Fruit fly (Drosophila melanogaster) whole organism, pupa: ENCODE results near the gene CG14400.

Source experiments
- CG10348 ChIP-seq: fragments of 200-800 bp; sonication (Bioruptor generic); IDR thresholded peaks from 2 replicates; pipeline ENCODE4 v1.3.6; 2022; ENCODE audit warnings: missing biosample characterization, missing genetic modification characterization
- CG12605 ChIP-seq: fragments of 200-800 bp; sonication (Bioruptor generic); IDR thresholded peaks from 2 replicates; pipeline ENCODE4 v1.3.6; 2022; ENCODE audit warnings: missing biosample characterization, missing genetic modification characterization
- CG13204 ChIP-seq: fragments of 200-800 bp; sonication (Bioruptor generic); optimal IDR thresholded peaks from 2 replicates; lab custom pipeline; 2018; ENCODE audit warnings: missing biosample characterization, mild to moderate bottlenecking, missing genetic modification characterization, moderate library complexity
- CG14655 ChIP-seq: fragments of 200-800 bp; sonication (Bioruptor generic); optimal IDR thresholded peaks from 3 replicates; lab custom pipeline; 2017; ENCODE audit warnings: mild to moderate bottlenecking, missing biosample characterization, missing genetic modification reagents, missing genetic modification characterization
- CG15710 ChIP-seq: fragments of 200-800 bp; sonication (Bioruptor generic); optimal IDR thresholded peaks from 2 replicates; lab custom pipeline; 2018; ENCODE audit warnings: missing biosample characterization, mild to moderate bottlenecking, missing genetic modification characterization, moderate library complexity
- CG17806 ChIP-seq: fragments of 200-800 bp; sonication (Bioruptor generic); optimal IDR thresholded peaks from 2 replicates; lab custom pipeline; 2018; ENCODE audit warnings: missing biosample characterization, mild to moderate bottlenecking, missing genetic modification characterization, moderate library complexity
- CG32121 ChIP-seq: fragments of 200-800 bp; sonication (Bioruptor generic); IDR thresholded peaks from 2 replicates; pipeline ENCODE4 v1.3.6; 2022; ENCODE audit warnings: missing biosample characterization, missing genetic modification characterization
- CG34367 ChIP-seq: fragments of 200-800 bp; sonication (Bioruptor generic); optimal IDR thresholded peaks from 2 replicates; lab custom pipeline; 2018; ENCODE audit warnings: missing biosample characterization, mild to moderate bottlenecking, missing genetic modification characterization
- CG4496 ChIP-seq: fragments of 200-800 bp; sonication (Bioruptor generic); IDR thresholded peaks from 3 replicates; pipeline ENCODE4 v1.3.6; 2022; ENCODE audit warnings: missing biosample characterization, missing genetic modification characterization
- CG8159 ChIP-seq: fragments of 200-800 bp; sonication (Bioruptor generic); optimal IDR thresholded peaks from 3 replicates; lab custom pipeline; 2018; ENCODE audit warnings: missing biosample characterization, mild to moderate bottlenecking, missing genetic modification characterization, moderate library complexity
- CG8301 ChIP-seq: fragments of 200-800 bp; sonication (Bioruptor generic); optimal IDR thresholded peaks from 2 replicates; lab custom pipeline; 2018; ENCODE audit warnings: missing biosample characterization, mild to moderate bottlenecking, missing genetic modification characterization
- CG9948 ChIP-seq: fragments of 200-800 bp; sonication (Bioruptor generic); optimal IDR thresholded peaks from 2 replicates; lab custom pipeline; 2018; ENCODE audit warnings: missing biosample characterization, mild to moderate bottlenecking, missing genetic modification characterization, moderate library complexity
- D1 ChIP-seq: fragments of 200-800 bp; sonication (Bioruptor generic); optimal IDR thresholded peaks from 2 replicates; lab custom pipeline; 2018; ENCODE audit warnings: missing biosample characterization, mild to moderate bottlenecking, missing genetic modification characterization, moderate library complexity
- EcR ChIP-seq: fragments of 200-800 bp; sonication (Bioruptor generic); optimal IDR thresholded peaks from 3 replicates; lab custom pipeline; 2019; ENCODE audit warnings: missing biosample characterization, missing genetic modification characterization, mild to moderate bottlenecking, moderate library complexity, missing genetic modification reagents
- Ets98B ChIP-seq: fragments of 200-800 bp; sonication (Bioruptor generic); IDR thresholded peaks from 2 replicates; pipeline ENCODE4 v1.3.6; 2022; ENCODE audit warnings: missing biosample characterization, missing genetic modification characterization
- Pif1A ChIP-seq: fragments of 200-800 bp; sonication (Bioruptor generic); optimal IDR thresholded peaks from 3 replicates; lab custom pipeline; 2016; ENCODE audit warnings: missing biosample characterization, missing genetic modification characterization
- Pif1B ChIP-seq: fragments of 200-800 bp; sonication (Bioruptor generic); optimal IDR thresholded peaks from 3 replicates; lab custom pipeline; 2016; ENCODE audit warnings: missing biosample characterization, missing genetic modification characterization
- Snoo ChIP-seq: fragments of 200-800 bp; sonication (Bioruptor generic); optimal IDR thresholded peaks from 3 replicates; lab custom pipeline; 2017; ENCODE audit warnings: missing biosample characterization, mild to moderate bottlenecking, missing genetic modification characterization, inconsistent platforms
- fd96Ca ChIP-seq: fragments of 200-800 bp; sonication (Bioruptor generic); IDR thresholded peaks from 3 replicates; pipeline ENCODE4 v1.3.6; 2022; ENCODE audit warnings: missing biosample characterization, missing genetic modification characterization
- gl ChIP-seq: fragments of 200-800 bp; sonication (Bioruptor generic); optimal IDR thresholded peaks from 2 replicates; lab custom pipeline; 2018; ENCODE audit warnings: missing biosample characterization, mild to moderate bottlenecking, missing genetic modification characterization
- rn ChIP-seq: fragments of 200-800 bp; sonication (Bioruptor generic); IDR thresholded peaks from 2 replicates; pipeline ENCODE4 v1.3.6; 2022; ENCODE audit warnings: missing biosample characterization, missing genetic modification characterization

CG14400 gene

DNA sequence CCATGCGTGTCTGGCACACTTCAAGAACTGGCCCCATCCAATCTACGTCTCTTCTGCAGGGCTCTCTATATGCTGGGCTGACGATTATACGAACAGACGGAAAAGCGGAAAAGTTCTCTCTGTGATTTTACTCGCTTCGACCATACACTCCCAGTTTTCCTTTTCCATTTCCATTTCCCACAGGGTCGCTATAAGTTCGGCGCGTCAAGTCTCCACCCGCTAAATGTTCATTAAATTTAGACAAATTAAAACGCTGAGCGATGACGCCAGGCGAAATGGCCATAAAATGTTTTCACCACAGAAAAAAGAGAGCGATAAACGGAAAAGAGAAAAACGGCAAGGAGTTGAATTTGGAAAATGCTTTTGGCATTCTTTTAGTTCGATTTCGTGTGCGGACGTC, 9.7 kb upstream of the CG14400 start, which contains the start of gene CG31675:
Gene CG31675 (plus strand): TSS at position 375 of the 400 bp plus-strand sequence.
- no peak for TF ChIP-seq CG34367 (tag; lab: Kevin White, UChicago)
- TF ChIP-seq EcR (GFP tag; lab: Kevin White, UChicago), result no peak
- no peak for TF ChIP-seq CG17806
- no peak for TF ChIP-seq rn

dm6 chr2L:20864764-20865265, 7.1 kb upstream of the CG14400 start, which contains the start of gene CG9338:
TSS of gene CG9338 (plus strand) at chr2L:20865215.
- peak; percentile 92 for TF ChIP-seq Pif1A (GFP tag; lab: Kevin White, UChicago)
- TF ChIP-seq CG13204 (GFP tag; lab: Kevin White, UChicago), result no peak
- TF ChIP-seq CG34367 (tag; lab: Kevin White, UChicago), result no peak
- no peak for TF ChIP-seq CG15710 (tag; lab: Kevin White, UChicago)
- TF ChIP-seq D1, result peak; percentile 50
- peak; percentile 85 for TF ChIP-seq CG8159 (tag; lab: Kevin White, UChicago)
- TF ChIP-seq EcR (GFP tag; lab: Kevin White, UChicago), result no peak
- TF ChIP-seq Pif1B (GFP tag; lab: Kevin White, UChicago), result peak; percentile 74
- no peak for TF ChIP-seq Snoo
- TF ChIP-seq CG17806, result no peak
- peak; percentile 77 for TF ChIP-seq CG8301 (tag; lab: Kevin White, UChicago)
- TF ChIP-seq Ets98B (GFP tag; lab: Robert Waterston, UW), result peak; percentile 91
- TF ChIP-seq CG10348 (GFP tag; lab: Robert Waterston, UW), result 0 out of 2 replicates have a peak, but pooled peaks have one; percentile 32
- TF ChIP-seq CG14655, result peak; percentile 75
- TF ChIP-seq gl (tag; lab: Kevin White, UChicago), result no peak
- peak; percentile 92 for TF ChIP-seq fd96Ca (GFP tag; lab: Robert Waterston, UW)
- TF ChIP-seq CG4496, result peak; percentile 90
- TF ChIP-seq CG32121, result peak; percentile 93
- no peak; the same call in 1 of the 2 replicates for TF ChIP-seq CG12605 (GFP tag; lab: Robert Waterston, UW)
- TF ChIP-seq rn, result peak; percentile 73; the same call in 1 of the 2 replicates
- no peak for TF ChIP-seq CG9948 (tag; lab: Kevin White, UChicago)

DNA sequence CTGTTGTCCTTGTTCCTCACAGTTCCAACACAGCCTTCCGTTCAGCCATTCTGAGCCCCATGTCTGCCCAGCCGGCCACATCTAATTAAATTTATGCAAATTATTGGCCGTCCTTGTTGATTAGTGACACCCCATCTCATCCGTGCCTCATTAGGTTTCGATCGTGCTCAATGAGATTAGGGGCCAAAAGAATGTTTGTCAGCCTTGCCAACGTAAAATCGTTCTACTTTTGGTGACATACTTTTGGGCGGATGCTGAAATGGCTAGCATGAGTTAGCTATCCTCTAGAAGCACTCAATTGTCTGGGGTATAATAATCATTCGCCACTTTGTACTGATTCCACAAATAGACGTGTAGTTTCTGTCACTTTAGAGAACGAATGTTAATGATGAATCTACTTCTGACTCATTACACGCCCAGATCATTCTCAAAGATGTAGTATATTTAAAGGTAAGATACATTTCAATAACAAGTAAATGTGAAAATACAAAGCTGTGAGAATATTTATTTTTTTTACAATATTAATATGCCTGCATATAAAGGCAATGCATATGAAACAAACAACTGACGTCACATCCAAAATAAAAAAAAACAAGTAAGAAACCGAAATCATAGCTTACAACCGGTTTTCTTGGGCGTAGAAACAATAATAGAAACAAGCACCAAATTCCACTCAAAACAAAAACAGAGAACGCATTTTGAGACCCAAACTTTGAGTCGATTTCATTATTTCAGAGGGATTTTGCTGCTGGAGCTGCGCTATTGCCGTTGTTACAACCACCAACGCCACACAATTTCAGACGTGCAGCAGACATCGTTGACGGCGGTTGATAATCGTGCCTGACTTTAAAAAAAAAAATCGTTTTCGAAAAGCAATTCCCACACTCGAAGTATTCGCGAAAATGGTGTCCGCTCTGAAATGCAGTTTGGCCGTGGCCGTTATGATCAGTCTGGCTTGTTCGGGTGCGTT, 965 bp upstream of the CG14400 start, which contains the start of gene bero:
Gene bero (plus strand): TSS at position 325 of the 970 bp plus-strand sequence.
- TF ChIP-seq Snoo, result no peak
- TF ChIP-seq CG34367 (tag; lab: Kevin White, UChicago), result no peak
- no peak for TF ChIP-seq CG13204 (GFP tag; lab: Kevin White, UChicago)
- TF ChIP-seq gl (tag; lab: Kevin White, UChicago), result no peak
- no peak for TF ChIP-seq CG8301 (tag; lab: Kevin White, UChicago)
- TF ChIP-seq CG4496, result no peak
- no peak for TF ChIP-seq CG15710 (tag; lab: Kevin White, UChicago)
- no peak for TF ChIP-seq Pif1B (GFP tag; lab: Kevin White, UChicago)

DNA sequence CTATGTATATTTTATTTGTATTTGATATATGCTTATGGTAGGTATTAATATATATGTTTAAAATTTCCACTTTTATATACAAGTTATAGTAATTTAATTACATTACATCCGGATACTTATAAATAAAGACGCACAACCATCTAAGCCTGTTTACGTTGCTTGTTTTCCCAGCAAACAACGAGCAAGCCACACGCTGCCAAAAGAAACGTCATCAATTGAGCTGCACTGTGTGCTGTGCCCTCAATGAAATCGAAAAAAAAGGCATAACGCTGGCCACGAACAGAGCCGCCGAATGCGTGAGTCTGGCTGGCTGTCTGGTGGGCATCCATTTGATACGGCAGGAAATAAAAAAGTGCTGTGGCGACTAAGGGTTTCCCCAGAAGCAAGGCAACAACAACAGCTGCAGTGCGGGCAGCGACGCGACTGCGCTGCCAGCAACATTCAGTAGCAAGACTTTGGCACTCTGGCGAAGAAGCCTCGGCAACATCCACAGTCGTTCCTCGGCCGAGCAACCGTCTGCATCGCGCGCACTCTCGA, 5.5 kb downstream of the CG14400 start, which contains the start of gene twit:
Gene twit (plus strand): TSS at position 487 of the 537 bp plus-strand sequence.
- TF ChIP-seq CG10348 (GFP tag; lab: Robert Waterston, UW) (no peak), CG32121 (no peak), fd96Ca (GFP tag; lab: Robert Waterston, UW) (0 out of 3 replicates have a peak, but pooled peaks have one; percentile 12), gl (tag; lab: Kevin White, UChicago) (no peak), Pif1A (GFP tag; lab: Kevin White, UChicago) (no peak), CG13204 (GFP tag; lab: Kevin White, UChicago) (no peak), CG4496 (no peak), CG15710 (tag; lab: Kevin White, UChicago) (no peak)

DNA sequence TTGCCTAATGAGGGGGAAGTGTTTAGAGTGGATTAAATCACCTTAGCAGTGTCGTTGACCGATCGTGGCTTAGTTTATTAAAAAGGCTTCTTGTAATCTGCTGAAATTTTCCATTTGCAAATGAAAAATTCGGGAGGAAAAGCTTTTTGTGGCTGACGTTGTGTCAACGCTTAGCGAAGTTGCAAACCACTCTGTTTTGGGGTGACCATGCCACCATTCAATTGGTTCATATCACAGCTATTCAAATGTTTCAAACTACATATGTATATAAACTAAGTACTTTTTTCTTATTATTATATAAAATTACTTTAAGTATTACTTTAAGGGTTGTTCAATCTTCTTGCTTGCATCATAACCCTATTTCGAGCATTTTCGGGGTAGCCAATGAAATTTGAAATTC, 6.1 kb downstream of the CG14400 start:
- TF ChIP-seq D1 (peak; percentile 58), fd96Ca (GFP tag; lab: Robert Waterston, UW) (no peak), EcR (GFP tag; lab: Kevin White, UChicago) (no peak), CG9948 (tag; lab: Kevin White, UChicago) (no peak), CG10348 (GFP tag; lab: Robert Waterston, UW) (no peak), CG17806 (no peak)

dm6 chr2L:20849000-20849399, 8.7 kb downstream of the CG14400 start, which contains the start of gene CG14402:
TSS of gene CG14402 (plus strand) at chr2L:20849300.
- TF ChIP-seq CG10348 (GFP tag; lab: Robert Waterston, UW) (no peak), Pif1A (GFP tag; lab: Kevin White, UChicago) (no peak), CG34367 (tag; lab: Kevin White, UChicago) (no peak), CG32121 (no peak), fd96Ca (GFP tag; lab: Robert Waterston, UW) (no peak), Snoo (no peak), CG12605 (GFP tag; lab: Robert Waterston, UW) (no peak), CG17806 (no peak), EcR (GFP tag; lab: Kevin White, UChicago) (no peak), CG4496 (no peak), rn (no peak), Pif1B (GFP tag; lab: Kevin White, UChicago) (no peak), Ets98B (GFP tag; lab: Robert Waterston, UW) (no peak), D1 (no peak), CG13204 (GFP tag; lab: Kevin White, UChicago) (no peak)
